Worm (Caenorhabditis elegans) whole organism, midembryonic: ENCODE measurements around the gene F54D5.23.

ENCODE experiments used
- T22C8.4 ChIP-seq: fragments of 200-800 bp; sonication (Bioruptor generic); IDR thresholded peaks from 2 replicates; pipeline ENCODE4 v1.3.6; 2022; ENCODE audit warnings: missing genetic modification characterization, missing compliant biosample characterization
- flt-1 ChIP-seq: fragments of 200-800 bp; sonication (Bioruptor generic); IDR thresholded peaks from 2 replicates; pipeline ENCODE4 v1.3.6; 2022; ENCODE audit warnings: missing genetic modification characterization, missing compliant biosample characterization
- klf-2 ChIP-seq: fragments of 200-800 bp; sonication (Bioruptor generic); conservative IDR thresholded peaks from 2 replicates; pipeline ENCODE4 v1.3.6; 2022; ENCODE audit warnings: missing genetic modification reagents, missing genetic modification characterization, missing compliant biosample characterization
- med-1 ChIP-seq: sonication (generic microtip); optimal IDR thresholded peaks from 2 replicates; lab custom pipeline; 2017; ENCODE audit warnings: missing genetic modification characterization, mild to moderate bottlenecking, missing compliant biosample characterization, antibody characterized with exemption, missing genetic modification reagents; ENCODE audit not compliant: insufficient read depth
- ref-1 ChIP-seq: fragments of 200-800 bp; sonication (Bioruptor generic); conservative IDR thresholded peaks from 2 replicates; pipeline ENCODE4 v1.3.6; 2022; ENCODE audit warnings: missing genetic modification reagents, missing genetic modification characterization, missing compliant biosample characterization
- tab-1 ChIP-seq: fragments of 200-800 bp; sonication (Bioruptor generic); IDR thresholded peaks from 2 replicates; pipeline ENCODE4 v1.3.6; 2022; ENCODE audit warnings: missing genetic modification characterization, missing compliant biosample characterization
- ztf-23 ChIP-seq: fragments of 200-800 bp; sonication (Bioruptor generic); IDR thresholded peaks from 2 replicates; pipeline ENCODE4 v1.3.6; 2022; ENCODE audit warnings: missing genetic modification reagents, missing genetic modification characterization, missing compliant biosample characterization
- ztf-29 ChIP-seq: fragments of 200-800 bp; sonication (Bioruptor generic); IDR thresholded peaks from 2 replicates; pipeline ENCODE4 v1.3.6; 2022; ENCODE audit warnings: missing genetic modification reagents, missing genetic modification characterization, missing compliant biosample characterization

ce11 chrII:11555634-11556033 lies 13.5 kb downstream of the F54D5.23 start, which contains the start of gene F54D5.24:
- no peak for TF ChIP-seq flt-1 (GFP tag; lab: Robert Waterston, UW)
- TF ChIP-seq klf-2: no peak
- TF ChIP-seq ztf-29 (GFP tag; lab: Robert Waterston, UW): peak; percentile 25; the same call in 1 of the 2 replicates
- TF ChIP-seq tab-1 (GFP tag; lab: Robert Waterston, UW): no peak
- TF ChIP-seq ztf-23 (GFP tag; lab: Robert Waterston, UW): no peak
- TF ChIP-seq ref-1 (GFP tag; lab: Robert Waterston, UW): no peak
- no peak for TF ChIP-seq T22C8.4 (GFP tag; lab: Robert Waterston, UW)
- TF ChIP-seq med-1: no peak
